Fruit fly (Drosophila melanogaster): ENCODE measurements around the gene TwdlQ.

dm6 chr3R:26690197-26690596, 3.2 kb downstream of the TwdlQ start:
- TF ChIP-seq CG8478 (optimal IDR thresholded peaks at IDR 0.05): no peak
- TF ChIP-seq CTCF (optimal IDR thresholded peaks at IDR 0.05): no peak

Data from S2 (cell line).